Fruit fly (Drosophila melanogaster): ENCODE data around the gene CG9331.

- TF ChIP-seq Dll (optimal IDR thresholded peaks at IDR 0.05) (no peak), pan (optimal IDR thresholded peaks at IDR 0.05) (no peak), CG8478 (optimal IDR thresholded peaks at IDR 0.05) (no peak), EcR (GFP tag; optimal IDR thresholded peaks at IDR 0.05) (no peak), psq (optimal IDR thresholded peaks at IDR 0.05) (no peak)
Measured at dm6 chr2L:20797515-20797847, 25.1 kb upstream of the CG9331 start, which contains the start of gene CG9328.

Data from whole organism.